Worm (Caenorhabditis elegans) whole organism, young adult: ENCODE measurements around the gene pgm-1.

ENCODE experiments used
- aptf-3 ChIP-seq: fragments of 200-800 bp; sonication (Bioruptor generic); IDR thresholded peaks from 2 replicates; pipeline ENCODE4 v1.3.6; 2022; ENCODE audit warnings: missing genetic modification characterization, missing compliant biosample characterization
- attf-6 ChIP-seq: fragments of 200-800 bp; sonication (Bioruptor generic); IDR thresholded peaks from 2 replicates; pipeline ENCODE4 v1.3.6; 2022; ENCODE audit warnings: missing genetic modification reagents, missing genetic modification characterization, missing compliant biosample characterization
- hlh-12 ChIP-seq: sonication (generic microtip); optimal IDR thresholded peaks from 2 replicates; lab custom pipeline; 2016; ENCODE audit warnings: missing genetic modification characterization, missing compliant biosample characterization
- lsl-1 ChIP-seq: fragments of 200-800 bp; sonication (Bioruptor generic); optimal IDR thresholded peaks from 2 replicates; lab custom pipeline; 2018; ENCODE audit warnings: mild to moderate bottlenecking, missing genetic modification characterization, moderate library complexity, missing compliant biosample characterization
- nhr-90 ChIP-seq: sonication (generic microtip); optimal IDR thresholded peaks from 2 replicates; lab custom pipeline; 2016; ENCODE audit warnings: missing genotype, mild to moderate bottlenecking, missing genetic modification characterization, missing compliant biosample characterization
- snpc-4 ChIP-seq, 5 experiments: fragments of 150-350 bp in 1 of 5; sonication (generic microtip) in 4 of 5; optimal IDR thresholded peaks; 2 replicates each; lab custom pipeline; 2014 to 2018; ENCODE audit warnings: missing genetic modification characterization in 5 of 5, missing biosample characterization in 3 of 5, antibody characterized with exemption in 2 of 5, mild to moderate bottlenecking in 2 of 5, missing compliant biosample characterization in 2 of 5, missing genotype in 2 of 5, moderate library complexity in 2 of 5, missing genetic modification reagents in 1 of 5
- tbp1 ChIP-seq: fragments of 200-800 bp; sonication (Bioruptor generic); optimal IDR thresholded peaks from 2 replicates; lab custom pipeline; 2018; ENCODE audit warnings: mild to moderate bottlenecking, missing genetic modification characterization, missing compliant biosample characterization

DNA sequence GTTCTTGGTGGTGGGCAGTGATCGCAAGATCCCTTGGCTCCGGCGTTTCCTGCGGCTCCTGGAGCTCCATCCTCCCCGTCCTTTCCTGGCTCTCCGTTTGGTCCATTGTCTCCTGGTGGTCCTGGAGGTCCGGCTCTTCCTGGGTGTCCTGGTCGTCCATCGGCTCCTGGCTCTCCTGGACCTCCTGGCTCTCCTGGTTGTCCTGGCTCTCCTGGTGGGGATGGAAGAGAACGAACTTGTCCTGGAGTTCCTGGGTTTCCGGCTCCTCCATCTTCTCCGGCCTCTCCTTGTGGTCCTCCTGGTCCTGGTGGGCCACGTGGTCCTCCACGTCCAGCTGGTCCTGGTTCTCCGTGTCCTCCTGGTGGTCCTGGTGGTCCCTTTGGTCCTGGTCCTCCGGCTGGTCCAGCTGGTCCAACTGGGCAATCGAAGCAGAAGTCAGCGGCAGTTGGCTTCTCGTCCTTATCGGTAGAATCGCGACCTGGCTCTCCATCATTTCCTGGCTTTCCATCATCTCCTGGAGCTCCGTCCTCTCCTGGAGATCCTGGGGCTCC is 19.4 kb upstream of the pgm-1 start:
- TF ChIP-seq tbp1 (GFP tag; lab: Kevin White, UChicago): no peak
- TF ChIP-seq hlh-12 (tag; lab: Kevin White, UChicago): no peak
- no peak for TF ChIP-seq snpc-4 (GFP tag; optimal IDR thresholded peaks at IDR 0.05; lab: Kevin White, UChicago)
- TF ChIP-seq snpc-4 (tag; optimal IDR thresholded peaks at IDR 0.05; lab: Kevin White, UChicago): no peak
- no peak for TF ChIP-seq nhr-90
- TF ChIP-seq lsl-1: no peak
- no peak for TF ChIP-seq aptf-3 (GFP tag; lab: Robert Waterston, UW)
- no peak for TF ChIP-seq attf-6 (GFP tag; lab: Robert Waterston, UW)
